Worm (Caenorhabditis elegans) whole organism, late embryonic: ENCODE measurements around the gene ida-1.

Experiments
- C08G9.2 ChIP-seq: sonication (generic microtip); optimal IDR thresholded peaks from 2 replicates; lab custom pipeline; 2016; ENCODE audit warnings: mild to moderate bottlenecking, missing genetic modification characterization, moderate library complexity, missing compliant biosample characterization
- C38D4.7 ChIP-seq: fragments of 200-800 bp; sonication (Bioruptor generic); optimal IDR thresholded peaks from 2 replicates; lab custom pipeline; 2018; ENCODE audit warnings: mild to moderate bottlenecking, missing genetic modification characterization, moderate library complexity, missing compliant biosample characterization
- F13H6.1 ChIP-seq: sonication (generic microtip); optimal IDR thresholded peaks from 2 replicates; lab custom pipeline; 2016; ENCODE audit warnings: missing genetic modification characterization, missing compliant biosample characterization
- K02D7.2 ChIP-seq: sonication (generic microtip); optimal IDR thresholded peaks from 2 replicates; lab custom pipeline; 2017; ENCODE audit warnings: mild to moderate bottlenecking, missing genetic modification characterization, missing compliant biosample characterization
- T23F11.4 ChIP-seq: fragments of 200-800 bp; sonication (Bioruptor generic); optimal IDR thresholded peaks from 2 replicates; lab custom pipeline; 2018; ENCODE audit warnings: mild to moderate bottlenecking, missing genetic modification characterization, missing compliant biosample characterization
- Y22D7AL.16 ChIP-seq: sonication (generic microtip); optimal IDR thresholded peaks from 2 replicates; lab custom pipeline; 2016; ENCODE audit warnings: missing genetic modification characterization, missing compliant biosample characterization
- ahr-1 ChIP-seq: sonication (generic microtip); optimal IDR thresholded peaks from 2 replicates; lab custom pipeline; 2016; ENCODE audit warnings: missing genetic modification characterization, missing compliant biosample characterization
- ama-1 ChIP-seq: fragments of 150-350 bp; optimal IDR thresholded peaks from 2 replicates; lab custom pipeline; 2014
- ceh-18 ChIP-seq: sonication (generic microtip); optimal IDR thresholded peaks from 2 replicates; lab custom pipeline; 2016; ENCODE audit warnings: missing genetic modification characterization, missing compliant biosample characterization
- ceh-2 ChIP-seq: sonication (generic microtip); optimal IDR thresholded peaks from 2 replicates; lab custom pipeline; 2016; ENCODE audit warnings: missing genotype, missing genetic modification characterization, missing compliant biosample characterization
- ceh-22 ChIP-seq: sonication (generic microtip); optimal IDR thresholded peaks from 2 replicates; lab custom pipeline; 2017; ENCODE audit warnings: missing biosample characterization, missing genetic modification characterization
- ceh-24 ChIP-seq: sonication (generic microtip); optimal IDR thresholded peaks from 2 replicates; lab custom pipeline; 2016; ENCODE audit warnings: mild to moderate bottlenecking, missing genetic modification characterization, missing compliant biosample characterization
- ceh-31 ChIP-seq: sonication (generic microtip); optimal IDR thresholded peaks from 2 replicates; lab custom pipeline; 2016; ENCODE audit warnings: missing genetic modification characterization, missing compliant biosample characterization
- ceh-48 ChIP-seq: sonication (generic microtip); optimal IDR thresholded peaks from 2 replicates; lab custom pipeline; 2016; ENCODE audit warnings: missing genetic modification characterization, inconsistent platforms, missing compliant biosample characterization
- ceh-6 ChIP-seq: fragments of 200-800 bp; sonication (Bioruptor generic); optimal IDR thresholded peaks from 2 replicates; lab custom pipeline; 2018; ENCODE audit warnings: mild to moderate bottlenecking, missing genetic modification characterization, missing compliant biosample characterization
- ceh-9 ChIP-seq: sonication (generic microtip); optimal IDR thresholded peaks from 2 replicates; lab custom pipeline; 2016; ENCODE audit warnings: mild to moderate bottlenecking, missing genetic modification characterization, inconsistent platforms, missing compliant biosample characterization
- ets-4 ChIP-seq: sonication (generic microtip); optimal IDR thresholded peaks from 2 replicates; lab custom pipeline; 2016; ENCODE audit warnings: missing genetic modification characterization, missing compliant biosample characterization
- eyg-1 ChIP-seq: sonication (generic microtip); optimal IDR thresholded peaks from 2 replicates; lab custom pipeline; 2016; ENCODE audit warnings: missing genotype, missing genetic modification characterization, missing compliant biosample characterization
- fkh-6 ChIP-seq: sonication (generic microtip); optimal IDR thresholded peaks from 2 replicates; lab custom pipeline; 2016; ENCODE audit warnings: missing genetic modification characterization, missing compliant biosample characterization
- gmeb-2 ChIP-seq: sonication (generic microtip); optimal IDR thresholded peaks from 2 replicates; lab custom pipeline; 2016; ENCODE audit warnings: missing genetic modification characterization, inconsistent platforms, missing compliant biosample characterization
- hlh-15 ChIP-seq: sonication (generic microtip); optimal IDR thresholded peaks from 2 replicates; lab custom pipeline; 2016; ENCODE audit warnings: missing genetic modification characterization, missing compliant biosample characterization
- madf-2 ChIP-seq: sonication (generic microtip); optimal IDR thresholded peaks from 2 replicates; lab custom pipeline; 2017; ENCODE audit warnings: missing genetic modification characterization, missing compliant biosample characterization
- nfya-1 ChIP-seq: sonication (generic microtip); optimal IDR thresholded peaks from 2 replicates; lab custom pipeline; 2017; ENCODE audit warnings: missing genetic modification characterization, mild to moderate bottlenecking, missing compliant biosample characterization, antibody characterized with exemption, moderate library complexity
- nhr-232 ChIP-seq: sonication (generic microtip); optimal IDR thresholded peaks from 2 replicates; lab custom pipeline; 2016; ENCODE audit warnings: missing genetic modification characterization, missing compliant biosample characterization
- npax-4 ChIP-seq: sonication (generic microtip); optimal IDR thresholded peaks from 2 replicates; lab custom pipeline; 2016; ENCODE audit warnings: missing genetic modification characterization, missing compliant biosample characterization
- pat-9 ChIP-seq: fragments of 200-800 bp; sonication (Bioruptor generic); optimal IDR thresholded peaks from 2 replicates; lab custom pipeline; 2018; ENCODE audit warnings: mild to moderate bottlenecking, missing genetic modification characterization, moderate library complexity, missing compliant biosample characterization
- pax-1 ChIP-seq: fragments of 150-350 bp; optimal IDR thresholded peaks from 2 replicates; lab custom pipeline; 2014; ENCODE audit warnings: missing biosample characterization, missing genetic modification characterization
- pha-2 ChIP-seq: sonication (generic microtip); optimal IDR thresholded peaks from 2 replicates; lab custom pipeline; 2017; ENCODE audit warnings: mild to moderate bottlenecking, missing genetic modification characterization, missing compliant biosample characterization
- ref-2 ChIP-seq: sonication (generic microtip); optimal IDR thresholded peaks from 2 replicates; lab custom pipeline; 2016; ENCODE audit warnings: missing genetic modification characterization, missing compliant biosample characterization
- rnt-1 ChIP-seq: sonication (generic microtip); optimal IDR thresholded peaks from 2 replicates; lab custom pipeline; 2016; ENCODE audit warnings: missing genetic modification characterization, missing compliant biosample characterization
- sox-2 ChIP-seq: fragments of 200-800 bp; sonication (Bioruptor generic); IDR thresholded peaks from 2 replicates; pipeline ENCODE4 v1.3.6; 2022; ENCODE audit warnings: missing genetic modification reagents, missing genetic modification characterization, missing compliant biosample characterization
- sox-4 ChIP-seq: sonication (generic microtip); optimal IDR thresholded peaks from 2 replicates; lab custom pipeline; 2017; ENCODE audit warnings: mild to moderate bottlenecking, missing genetic modification characterization, inconsistent platforms, missing compliant biosample characterization
- syd-9 ChIP-seq: sonication (generic microtip); optimal IDR thresholded peaks from 2 replicates; lab custom pipeline; 2016; ENCODE audit warnings: mild to moderate bottlenecking, missing genetic modification characterization, moderate library complexity, missing compliant biosample characterization
- tbx-7 ChIP-seq: sonication (generic microtip); optimal IDR thresholded peaks from 2 replicates; lab custom pipeline; 2016; ENCODE audit warnings: missing genotype, missing genetic modification characterization, missing compliant biosample characterization
- ttx-3 ChIP-seq: sonication (generic microtip); optimal IDR thresholded peaks from 2 replicates; lab custom pipeline; 2016; ENCODE audit warnings: missing genetic modification reagents, missing genetic modification characterization, missing compliant biosample characterization
- unc-42 ChIP-seq: sonication (generic microtip); optimal IDR thresholded peaks from 2 replicates; lab custom pipeline; 2016; ENCODE audit warnings: missing genotype, missing genetic modification characterization, missing compliant biosample characterization
- unc-55 ChIP-seq: sonication (generic microtip); optimal IDR thresholded peaks from 2 replicates; lab custom pipeline; 2017; ENCODE audit warnings: missing biosample characterization, missing genetic modification reagents, missing genetic modification characterization
- unc-86 ChIP-seq: sonication (generic microtip); optimal IDR thresholded peaks from 2 replicates; lab custom pipeline; 2016; ENCODE audit warnings: missing genetic modification characterization, missing compliant biosample characterization
- ztf-16 ChIP-seq: sonication (generic microtip); optimal IDR thresholded peaks from 2 replicates; lab custom pipeline; 2017; ENCODE audit warnings: missing genetic modification characterization, missing compliant biosample characterization

ida-1 gene

DNA sequence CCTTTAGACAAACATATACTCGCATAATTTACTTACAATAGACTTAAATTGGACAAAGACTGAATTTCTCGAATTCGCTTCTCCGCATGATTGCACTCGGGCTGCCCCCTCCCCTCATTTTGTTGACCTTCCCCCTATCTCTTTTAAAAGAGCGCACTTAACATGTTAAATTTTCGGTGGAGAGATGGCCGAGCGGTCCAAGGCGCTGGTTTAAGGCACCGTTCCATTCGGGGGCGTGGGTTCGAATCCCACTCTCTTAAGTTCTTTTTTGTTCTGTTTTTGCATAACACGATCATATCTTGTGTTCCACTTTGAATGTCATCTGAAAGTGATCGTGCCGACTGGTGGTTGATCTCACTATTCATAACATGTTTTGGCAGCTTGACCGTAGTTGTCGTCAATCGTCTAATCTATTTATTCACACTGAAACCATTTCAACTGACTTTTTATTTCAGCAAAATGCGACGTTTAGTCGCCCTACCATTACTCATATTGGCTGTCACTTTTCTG lies 14.4 kb downstream of the ida-1 start, which contains the start of gene cutl-23 (continued):
- TF ChIP-seq pat-9 (peak; percentile 23), ceh-48 (tag; lab: Kevin White, UChicago) (peak; percentile 42), F13H6.1 (peak; percentile 27), ceh-9 (peak; percentile 34), ttx-3 (no peak), unc-86 (tag; lab: Kevin White, UChicago) (no peak), gmeb-2 (tag; lab: Kevin White, UChicago) (peak; percentile 58), ceh-22 (tag; lab: Kevin White, UChicago) (no peak), ceh-18 (tag; lab: Kevin White, UChicago) (no peak), pax-1 (tag; lab: Kevin White, UChicago) (no peak), unc-42 (tag; lab: Kevin White, UChicago) (no peak), ceh-6 (GFP tag; lab: Kevin White, UChicago) (peak; percentile 59), tbx-7 (no peak), ceh-24 (no peak), ceh-31 (peak; percentile 50), ets-4 (peak; percentile 50), Y22D7AL.16 (tag; lab: Kevin White, UChicago) (peak; percentile 38)

DNA sequence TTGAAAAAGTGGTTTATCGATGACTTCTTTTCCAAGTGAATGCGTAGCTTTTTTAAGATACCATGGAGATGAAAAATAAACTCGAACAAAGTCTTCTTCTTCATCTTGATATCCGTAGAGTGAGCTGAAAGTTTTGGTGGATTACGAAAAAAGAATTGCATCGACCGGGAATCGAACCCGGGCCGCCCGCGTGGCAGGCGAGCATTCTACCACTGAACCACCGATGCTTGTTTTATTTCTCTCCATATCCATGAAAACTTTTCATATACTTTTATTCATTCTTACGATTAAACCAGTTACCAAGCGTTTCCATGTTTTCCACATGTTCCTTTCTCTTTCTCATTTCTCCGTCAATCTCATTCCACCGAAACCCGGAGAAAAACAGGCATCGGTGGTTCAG lies 26.7 kb downstream of the ida-1 start:
- TF ChIP-seq ztf-16 (tag; lab: Kevin White, UChicago) (no peak), ama-1 (lab: Kevin White, UChicago) (no peak), T23F11.4 (GFP tag; lab: Kevin White, UChicago) (no peak), C38D4.7 (GFP tag; lab: Kevin White, UChicago) (no peak), unc-86 (tag; lab: Kevin White, UChicago) (no peak), npax-4 (no peak)
- TF ChIP-seq, all 69 proteins: peak for 0

DNA sequence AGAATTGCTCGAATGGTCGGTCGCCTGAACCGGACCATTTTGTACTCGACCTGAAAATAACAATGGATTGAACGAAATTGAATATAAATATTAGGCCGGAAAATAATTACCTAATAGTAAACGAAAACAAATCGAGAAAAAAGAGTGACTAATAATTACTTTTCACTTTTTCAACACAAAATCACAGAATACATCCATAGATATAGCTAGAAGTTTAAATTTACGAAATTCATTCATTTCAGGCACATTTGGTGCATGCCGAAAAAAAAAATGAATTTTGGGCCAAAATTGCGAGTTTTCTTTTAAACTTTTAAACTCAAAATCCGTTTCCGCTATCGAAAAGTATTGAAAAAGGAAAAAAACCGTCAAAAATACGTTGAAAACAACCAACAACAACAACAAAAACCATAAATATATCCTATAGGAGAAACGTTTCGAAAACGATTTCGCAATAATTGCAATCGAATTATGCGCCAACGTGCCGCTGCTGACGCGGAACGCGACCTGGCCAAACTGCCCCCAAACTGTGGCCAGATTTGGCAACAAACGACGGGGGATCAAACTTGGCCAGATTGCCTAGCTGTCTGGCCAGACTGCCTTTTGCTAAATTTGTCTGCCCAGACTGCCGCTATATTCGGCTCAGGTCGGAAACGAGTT lies 30.1 kb downstream of the ida-1 start, which contains the start of gene Y37B11A.3:
TSS of gene Y37B11A.3 (minus strand) at position 51 of the 657 bp plus-strand sequence.
- TF ChIP-seq fkh-6 (tag; lab: Kevin White, UChicago) (peak; percentile 23), unc-55 (GFP tag; lab: Kevin White, UChicago) (peak; percentile 43), ceh-31 (peak; percentile 30), nhr-232 (tag; lab: Kevin White, UChicago) (no peak), nfya-1 (tag; lab: Kevin White, UChicago) (peak; percentile 37), eyg-1 (tag; lab: Kevin White, UChicago) (no peak), ref-2 (tag; lab: Kevin White, UChicago) (peak; percentile 69), pat-9 (no peak)

DNA sequence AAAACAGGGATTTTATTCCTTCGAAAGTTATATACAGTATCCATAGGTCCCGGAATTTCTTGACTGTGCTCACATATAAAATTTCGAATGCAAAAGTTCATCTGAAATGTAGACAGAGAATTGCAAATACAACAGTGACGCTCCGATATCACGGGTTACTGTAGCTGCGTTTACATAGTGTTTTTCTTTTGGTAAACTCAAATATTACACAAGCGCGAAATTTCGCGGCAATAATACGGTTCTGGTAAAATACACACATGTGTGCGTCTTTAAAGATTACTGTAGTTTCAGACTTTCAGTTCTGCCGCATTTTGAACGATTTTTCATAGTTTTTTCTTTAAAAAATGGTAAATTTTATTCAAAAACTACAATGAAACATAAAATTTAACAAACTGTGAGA lies 35.2 kb downstream of the ida-1 start, which contains the start of gene rev-3:
TSS of gene rev-3 (minus strand) at position 101 of the 400 bp plus-strand sequence.
- TF ChIP-seq pha-2 (tag; lab: Kevin White, UChicago), result no peak
- no peak for TF ChIP-seq ceh-2 (tag; lab: Kevin White, UChicago)
- TF ChIP-seq nhr-232 (tag; lab: Kevin White, UChicago), result no peak
- TF ChIP-seq K02D7.2 (tag; lab: Kevin White, UChicago), result no peak
- TF ChIP-seq syd-9, result no peak
- no peak for TF ChIP-seq ceh-24
- no peak for TF ChIP-seq sox-2
- TF ChIP-seq ref-2 (tag; lab: Kevin White, UChicago), result no peak
- no peak for TF ChIP-seq C08G9.2
- no peak for TF ChIP-seq unc-55 (GFP tag; lab: Kevin White, UChicago)
- no peak for TF ChIP-seq rnt-1
- TF ChIP-seq madf-2 (tag; lab: Kevin White, UChicago), result no peak
- TF ChIP-seq fkh-6 (tag; lab: Kevin White, UChicago), result no peak
- TF ChIP-seq hlh-15 (tag; lab: Kevin White, UChicago), result no peak
- TF ChIP-seq sox-4 (tag; lab: Kevin White, UChicago), result no peak
- no peak for TF ChIP-seq Y22D7AL.16 (tag; lab: Kevin White, UChicago)
- no peak for TF ChIP-seq ahr-1 (tag; lab: Kevin White, UChicago)
- no peak for TF ChIP-seq pax-1 (tag; lab: Kevin White, UChicago)
